Fruit fly (Drosophila melanogaster): ENCODE results near the gene CG1764.

Gene CG1764

DNA sequence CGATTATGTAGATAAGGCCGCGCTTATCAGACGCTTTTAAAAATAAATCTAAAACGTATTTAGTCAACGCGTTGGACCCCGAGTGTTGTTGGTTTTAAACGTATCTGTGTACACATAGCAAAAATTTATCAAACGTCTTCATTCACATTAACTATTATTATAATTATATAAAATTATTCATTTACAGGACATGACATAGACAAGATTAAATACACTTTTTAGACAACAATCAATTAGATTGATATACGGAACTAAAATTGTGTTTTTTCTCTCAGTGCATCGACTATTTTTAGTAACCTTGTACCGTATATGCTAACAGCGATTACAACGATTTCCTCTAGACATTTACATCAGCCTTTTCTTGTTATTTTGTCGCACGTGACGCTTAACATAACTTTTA, 25.5 kb downstream of the CG1764 start:
- TF ChIP-seq sv (GFP tag; optimal IDR thresholded peaks at IDR 0.05) (peak; percentile 16), fru (GFP tag; optimal IDR thresholded peaks at IDR 0.05) (peak; percentile 50), Rel (GFP tag; optimal IDR thresholded peaks at IDR 0.05) (no peak), Rel (tag; optimal IDR thresholded peaks at IDR 0.05) (no peak), br (GFP tag; optimal IDR thresholded peaks at IDR 0.05) (no peak), dmrt93B (GFP tag; optimal IDR thresholded peaks at IDR 0.05) (peak; percentile 35), h (GFP tag; optimal IDR thresholded peaks at IDR 0.05) (peak; percentile 38), rgr (GFP tag; optimal IDR thresholded peaks at IDR 0.05) (peak; percentile 59), Jra (GFP tag; optimal IDR thresholded peaks at IDR 0.05) (peak; percentile 10), psq (GFP tag; optimal IDR thresholded peaks at IDR 0.05) (peak; percentile 46), Dfd (GFP tag; optimal IDR thresholded peaks at IDR 0.05) (no peak), foxo (GFP tag; optimal IDR thresholded peaks at IDR 0.05) (peak in 1 of 2 experiments; percentile 59), HLH106 (tag; optimal IDR thresholded peaks at IDR 0.05) (peak; percentile 61), Hnf4 (GFP tag; optimal IDR thresholded peaks at IDR 0.05) (peak; percentile 42), OdsH (GFP tag; optimal IDR thresholded peaks at IDR 0.05) (peak; percentile 52), Myc (optimal IDR thresholded peaks at IDR 0.05) (no peak), Sp1 (GFP tag; optimal IDR thresholded peaks at IDR 0.05) (peak; percentile 70), N (GFP tag; optimal IDR thresholded peaks at IDR 0.05) (no peak)

DNA sequence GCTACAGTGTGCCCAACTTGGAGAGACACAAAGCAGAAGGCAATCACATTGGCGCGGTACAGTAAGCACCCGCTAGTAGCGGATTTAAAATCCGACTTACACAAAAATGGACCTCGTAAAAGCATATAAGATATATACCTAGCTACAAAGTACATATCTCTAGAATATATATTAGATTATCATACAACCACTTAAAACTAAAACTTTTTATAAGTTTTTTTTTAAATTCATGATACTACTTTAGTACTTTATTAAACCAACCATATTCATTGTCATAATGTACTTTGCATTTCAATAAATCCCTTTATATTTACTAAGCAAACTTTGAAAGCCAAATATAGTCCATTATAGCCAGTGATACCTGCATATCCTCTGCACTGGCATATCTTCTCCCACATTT, 27.1 kb downstream of the CG1764 start:
- peak in 1 of 2 experiments; percentile 66 for TF ChIP-seq foxo (GFP tag; optimal IDR thresholded peaks at IDR 0.05)
- peak; percentile 81 for TF ChIP-seq HLH106 (tag; optimal IDR thresholded peaks at IDR 0.05)
- no peak for TF ChIP-seq dl (GFP tag; optimal IDR thresholded peaks at IDR 0.05; ENCODE audit: insufficient read depth in 1 of 2, partially characterized antibody in 2 of 2)
- peak; percentile 21 for TF ChIP-seq fru (GFP tag; optimal IDR thresholded peaks at IDR 0.05)
- TF ChIP-seq jim (GFP tag; optimal IDR thresholded peaks at IDR 0.05) = no peak
- TF ChIP-seq lola (GFP tag; optimal IDR thresholded peaks at IDR 0.05) = no peak
- TF ChIP-seq dmrt93B (GFP tag; optimal IDR thresholded peaks at IDR 0.05) = peak; percentile 65
- no peak for TF ChIP-seq dsf (GFP tag; optimal IDR thresholded peaks at IDR 0.05; ENCODE audit: borderline replicate concordance)
- no peak for TF ChIP-seq Dfd (GFP tag; optimal IDR thresholded peaks at IDR 0.05)
- peak; percentile 66 for TF ChIP-seq rgr (GFP tag; optimal IDR thresholded peaks at IDR 0.05)
- no peak for TF ChIP-seq Jra (GFP tag; optimal IDR thresholded peaks at IDR 0.05)
- no peak for TF ChIP-seq Rel (GFP tag; optimal IDR thresholded peaks at IDR 0.05)
- TF ChIP-seq Rel (tag; optimal IDR thresholded peaks at IDR 0.05) = no peak
- TF ChIP-seq ey (GFP tag; optimal IDR thresholded peaks at IDR 0.05) = peak; percentile 30
- peak; percentile 78 for TF ChIP-seq psq (GFP tag; optimal IDR thresholded peaks at IDR 0.05)
- peak; percentile 43 for TF ChIP-seq OdsH (GFP tag; optimal IDR thresholded peaks at IDR 0.05)
- no peak for TF ChIP-seq Mio (GFP tag; optimal IDR thresholded peaks at IDR 0.05)
- TF ChIP-seq N (GFP tag; optimal IDR thresholded peaks at IDR 0.05) = no peak
- TF ChIP-seq tai (GFP tag; optimal IDR thresholded peaks at IDR 0.05) = no peak
- peak; percentile 76 for TF ChIP-seq Sp1 (GFP tag; optimal IDR thresholded peaks at IDR 0.05)
- TF ChIP-seq brk (GFP tag; optimal IDR thresholded peaks at IDR 0.05) = no peak
- TF ChIP-seq Hnf4 (GFP tag; optimal IDR thresholded peaks at IDR 0.05) = peak; percentile 28
- TF ChIP-seq CG9705 (GFP tag; optimal IDR thresholded peaks at IDR 0.05) = peak; percentile 65
- peak; percentile 76 for TF ChIP-seq h (GFP tag; optimal IDR thresholded peaks at IDR 0.05)
- TF ChIP-seq woc (GFP tag; optimal IDR thresholded peaks at IDR 0.05) = peak; percentile 34
- TF ChIP-seq Hr83 (GFP tag; optimal IDR thresholded peaks at IDR 0.05; ENCODE audit: poor library complexity, severe bottlenecking) = no peak

DNA sequence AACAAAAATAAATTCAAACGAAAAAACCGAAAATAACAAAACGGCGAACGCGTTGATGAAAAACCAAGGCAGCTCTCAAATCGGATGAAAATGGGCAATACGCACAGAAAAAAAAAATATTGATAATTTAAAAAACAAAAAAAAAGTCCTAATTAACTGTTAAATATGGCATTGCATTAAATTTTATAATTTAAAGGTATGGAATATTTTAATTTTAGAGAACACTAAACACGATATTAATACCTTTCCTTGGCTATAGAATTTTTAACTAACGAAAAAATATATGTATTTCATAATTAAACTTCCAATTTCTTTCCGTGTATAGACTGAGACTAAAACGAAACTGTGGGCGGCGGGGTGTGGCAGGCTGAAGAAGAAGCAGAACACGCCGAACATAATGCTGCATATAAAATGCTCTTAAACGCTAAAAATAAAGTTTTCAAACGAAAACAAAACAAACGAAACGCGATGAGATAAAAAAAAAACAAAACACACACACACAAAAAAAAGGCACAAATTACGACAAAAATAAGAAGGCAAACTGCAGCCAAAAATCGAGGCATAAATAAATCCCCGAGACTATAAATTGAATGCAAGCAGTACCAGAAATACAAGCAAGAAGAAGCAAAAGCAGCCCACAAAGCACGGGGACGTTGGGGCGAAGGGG, 27.7 kb downstream of the CG1764 start:
- TF ChIP-seq N (GFP tag; optimal IDR thresholded peaks at IDR 0.05) = no peak
- no peak for TF ChIP-seq Sp1 (GFP tag; optimal IDR thresholded peaks at IDR 0.05)
- no peak for TF ChIP-seq Vsx2 (GFP tag; optimal IDR thresholded peaks at IDR 0.05; ENCODE audit: partially characterized antibody)
- TF ChIP-seq usp (GFP tag; optimal IDR thresholded peaks at IDR 0.05) = no peak
- TF ChIP-seq dl (GFP tag; optimal IDR thresholded peaks at IDR 0.05; ENCODE audit: insufficient read depth in 1 of 2, partially characterized antibody in 2 of 2) = no peak
- TF ChIP-seq jim (GFP tag; optimal IDR thresholded peaks at IDR 0.05) = no peak
- no peak for TF ChIP-seq Myc (optimal IDR thresholded peaks at IDR 0.05)
- TF ChIP-seq dmrt93B (GFP tag; optimal IDR thresholded peaks at IDR 0.05) = no peak
- no peak for TF ChIP-seq CrebA (GFP tag; optimal IDR thresholded peaks at IDR 0.05; ENCODE audit: borderline replicate concordance)
- no peak for TF ChIP-seq dsf (GFP tag; optimal IDR thresholded peaks at IDR 0.05; ENCODE audit: borderline replicate concordance)
- TF ChIP-seq tai (GFP tag; optimal IDR thresholded peaks at IDR 0.05) = no peak
- TF ChIP-seq ey (GFP tag; optimal IDR thresholded peaks at IDR 0.05) = no peak
- TF ChIP-seq psq (GFP tag; optimal IDR thresholded peaks at IDR 0.05) = no peak
- no peak for TF ChIP-seq Jra (GFP tag; optimal IDR thresholded peaks at IDR 0.05)
- TF ChIP-seq brk (GFP tag; optimal IDR thresholded peaks at IDR 0.05) = no peak
- no peak for TF ChIP-seq Hr78 (GFP tag; optimal IDR thresholded peaks at IDR 0.05)
- no peak for TF ChIP-seq sage (GFP tag; optimal IDR thresholded peaks at IDR 0.05)
- TF ChIP-seq Mio (GFP tag; optimal IDR thresholded peaks at IDR 0.05) = no peak
- TF ChIP-seq Dfd (GFP tag; optimal IDR thresholded peaks at IDR 0.05) = no peak
- TF ChIP-seq h (GFP tag; optimal IDR thresholded peaks at IDR 0.05) = peak; percentile 19
- TF ChIP-seq GATAd (GFP tag; optimal IDR thresholded peaks at IDR 0.05) = no peak
- peak in 1 of 2 experiments; percentile 25 for TF ChIP-seq foxo (GFP tag; optimal IDR thresholded peaks at IDR 0.05)
- no peak for TF ChIP-seq rgr (GFP tag; optimal IDR thresholded peaks at IDR 0.05)
- peak; percentile 39 for TF ChIP-seq HLH106 (tag; optimal IDR thresholded peaks at IDR 0.05)
- no peak for TF ChIP-seq CG32264 (GFP tag; optimal IDR thresholded peaks at IDR 0.05)
- TF ChIP-seq lola (GFP tag; optimal IDR thresholded peaks at IDR 0.05) = no peak
- no peak for TF ChIP-seq CG9705 (GFP tag; optimal IDR thresholded peaks at IDR 0.05)
- no peak for TF ChIP-seq OdsH (GFP tag; optimal IDR thresholded peaks at IDR 0.05)
- TF ChIP-seq pan (optimal IDR thresholded peaks at IDR 0.05) = no peak
- no peak for TF ChIP-seq Rel (GFP tag; optimal IDR thresholded peaks at IDR 0.05)
- peak; percentile 36 for TF ChIP-seq Rel (tag; optimal IDR thresholded peaks at IDR 0.05)
- TF ChIP-seq Hnf4 (GFP tag; optimal IDR thresholded peaks at IDR 0.05) = no peak
- TF ChIP-seq Hr83 (GFP tag; optimal IDR thresholded peaks at IDR 0.05; ENCODE audit: poor library complexity, severe bottlenecking) = no peak

Measured in whole organism, wandering third instar larva.